Worm (Caenorhabditis elegans): ENCODE data around the gene dhs-29.

The dhs-29 gene

ce11 chrX:7680545-7681330 is 16.0 kb upstream of the dhs-29 start, which contains the start of gene stn-2:
Gene stn-2 (minus strand): TSS chrX:7680619.
- no peak for TF ChIP-seq flt-1 (GFP tag; IDR thresholded peaks at IDR 0.05)

ce11 chrX:7679835-7680234 is 15.1 kb upstream of the dhs-29 start:
- TF ChIP-seq hmbx-1 (tag; optimal IDR thresholded peaks at IDR 0.05) (no peak), ama-1 (optimal IDR thresholded peaks at IDR 0.05) (no peak), aly-1 (tag; optimal IDR thresholded peaks at IDR 0.05) (no peak), scrt-1 (GFP tag; IDR thresholded peaks at IDR 0.05) (no peak), ceh-36 (tag; optimal IDR thresholded peaks at IDR 0.05) (no peak), tbx-11 (GFP tag; IDR thresholded peaks at IDR 0.05) (no peak), sea-1 (GFP tag; conservative IDR thresholded peaks at IDR 0.05) (no peak), B0310.2 (tag; optimal IDR thresholded peaks at IDR 0.05) (no peak), flt-1 (GFP tag; IDR thresholded peaks at IDR 0.05) (no peak)

ce11 chrX:7678437-7679139 is 13.9 kb upstream of the dhs-29 start:
- TF ChIP-seq pes-1 (GFP tag; IDR thresholded peaks at IDR 0.05), result no peak
- TF ChIP-seq tra-4 (tag; optimal IDR thresholded peaks at IDR 0.05), result no peak
- no peak for TF ChIP-seq hmg-4 (GFP tag; optimal IDR thresholded peaks at IDR 0.05)
- TF ChIP-seq tbx-11 (GFP tag; IDR thresholded peaks at IDR 0.05), result no peak
- no peak for TF ChIP-seq B0310.2 (tag; optimal IDR thresholded peaks at IDR 0.05)
- no peak for TF ChIP-seq sea-1 (GFP tag; conservative IDR thresholded peaks at IDR 0.05)
- no peak for TF ChIP-seq hmbx-1 (tag; optimal IDR thresholded peaks at IDR 0.05)
- no peak for TF ChIP-seq ets-7 (tag; optimal IDR thresholded peaks at IDR 0.05)
- no peak for TF ChIP-seq hnd-1 (tag; optimal IDR thresholded peaks at IDR 0.05)
- TF ChIP-seq tbx-37 (GFP tag; conservative IDR thresholded peaks at IDR 0.05), result no peak
- no peak for TF ChIP-seq ceh-13 (GFP tag; optimal IDR thresholded peaks at IDR 0.05)

- TF ChIP-seq hnd-1 (tag; optimal IDR thresholded peaks at IDR 0.05), result no peak
- TF ChIP-seq ama-1 (optimal IDR thresholded peaks at IDR 0.05), result no peak
- TF ChIP-seq pes-1 (GFP tag; IDR thresholded peaks at IDR 0.05), result no peak
Observed at ce11 chrX:7674871-7675270, 10.2 kb upstream of the dhs-29 start.

ce11 chrX:7672693-7673092 is 8.0 kb upstream of the dhs-29 start, which contains the start of gene F27D9.2:
Gene F27D9.2 (plus strand): TSS chrX:7672993.
- TF ChIP-seq ets-7 (tag; optimal IDR thresholded peaks at IDR 0.05), result no peak
- TF ChIP-seq hnd-1 (tag; optimal IDR thresholded peaks at IDR 0.05), result no peak
- TF ChIP-seq ceh-36 (tag; optimal IDR thresholded peaks at IDR 0.05), result no peak
- no peak for TF ChIP-seq hmbx-1 (tag; optimal IDR thresholded peaks at IDR 0.05)
- TF ChIP-seq hmg-4 (GFP tag; optimal IDR thresholded peaks at IDR 0.05), result no peak
- no peak for TF ChIP-seq pes-1 (GFP tag; IDR thresholded peaks at IDR 0.05)
- no peak for TF ChIP-seq B0310.2 (tag; optimal IDR thresholded peaks at IDR 0.05)
- no peak for TF ChIP-seq ceh-13 (GFP tag; optimal IDR thresholded peaks at IDR 0.05)
- TF ChIP-seq tbx-11 (GFP tag; IDR thresholded peaks at IDR 0.05), result no peak
- TF ChIP-seq flt-1 (GFP tag; IDR thresholded peaks at IDR 0.05), result no peak
- no peak for TF ChIP-seq ama-1 (optimal IDR thresholded peaks at IDR 0.05)
- TF ChIP-seq F13C5.2 (tag; optimal IDR thresholded peaks at IDR 0.05), result no peak

- TF ChIP-seq ceh-36 (tag; optimal IDR thresholded peaks at IDR 0.05) (no peak), sea-1 (GFP tag; conservative IDR thresholded peaks at IDR 0.05) (no peak), F13C5.2 (tag; optimal IDR thresholded peaks at IDR 0.05) (no peak), flt-1 (GFP tag; IDR thresholded peaks at IDR 0.05) (no peak), ceh-13 (GFP tag; optimal IDR thresholded peaks at IDR 0.05) (no peak), hmbx-1 (tag; optimal IDR thresholded peaks at IDR 0.05) (no peak), hmg-4 (GFP tag; optimal IDR thresholded peaks at IDR 0.05) (no peak), ets-7 (tag; optimal IDR thresholded peaks at IDR 0.05) (no peak), tra-4 (tag; optimal IDR thresholded peaks at IDR 0.05) (no peak)
Observed at ce11 chrX:7670655-7671054, 5.9 kb upstream of the dhs-29 start, which contains the start of gene F27D9.7. Gene F27D9.7 (minus strand): TSS chrX:7670755.

ce11 chrX:7667394-7668089 is 2.8 kb upstream of the dhs-29 start, which contains the start of gene F27D9.13:
Gene F27D9.13 (minus strand): TSS chrX:7667444.
- TF ChIP-seq ceh-36 (tag; optimal IDR thresholded peaks at IDR 0.05) (no peak), B0310.2 (tag; optimal IDR thresholded peaks at IDR 0.05) (no peak), scrt-1 (GFP tag; IDR thresholded peaks at IDR 0.05) (no peak), flt-1 (GFP tag; IDR thresholded peaks at IDR 0.05) (no peak)

- no peak for TF ChIP-seq flt-1 (GFP tag; IDR thresholded peaks at IDR 0.05)
Observed at ce11 chrX:7665401-7665800, 682 bp upstream of the dhs-29 start.

Data from whole organism, early embryonic.